Fruit fly (Drosophila melanogaster): ENCODE measurements around the gene CG3557.

DNA sequence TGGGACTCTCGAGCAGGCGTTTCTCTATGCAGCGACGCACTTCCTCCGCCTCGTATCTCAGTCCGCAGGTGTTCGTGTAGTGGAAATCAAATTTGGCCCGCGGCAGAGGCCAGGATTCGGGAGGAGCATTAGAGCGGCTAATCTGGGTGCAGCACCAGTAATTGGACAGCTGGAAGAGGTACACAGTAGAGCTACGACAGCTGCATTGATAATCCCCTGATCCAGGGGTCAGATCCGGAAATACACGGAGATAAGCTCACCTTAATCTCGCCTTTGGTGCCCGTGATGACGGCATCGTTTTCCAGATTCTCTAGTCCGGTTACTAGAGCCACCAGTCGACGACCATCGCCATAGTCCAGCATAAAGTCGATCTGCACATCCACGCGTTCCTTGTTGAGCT, 15.2 kb downstream of the CG3557 start:
- TF ChIP-seq ttk (optimal IDR thresholded peaks at IDR 0.05) (no peak), Myc (optimal IDR thresholded peaks at IDR 0.05) (no peak), Sin3A (optimal IDR thresholded peaks at IDR 0.05) (no peak), psq (optimal IDR thresholded peaks at IDR 0.05) (no peak)
